Worm (Caenorhabditis elegans) whole organism, mixed stage, embryonic: ENCODE data around the gene dgn-1.
A peak's percentile ranks its signal among the peaks of the same experiment; 100 is the strongest.

Source experiments
- M03D4.4 ChIP-seq: sonication (generic microtip); optimal IDR thresholded peaks from 2 replicates; lab custom pipeline; 2017; ENCODE audit warnings: mild to moderate bottlenecking, missing genetic modification characterization, missing compliant biosample characterization
- bed-3 ChIP-seq: fragments of 200-800 bp; sonication (Bioruptor generic); optimal IDR thresholded peaks from 3 replicates; lab custom pipeline; 2018; ENCODE audit warnings: mild to moderate bottlenecking, missing genetic modification characterization, moderate library complexity, missing compliant biosample characterization
- blmp-1 ChIP-seq: fragments of 150-350 bp; optimal IDR thresholded peaks from 2 replicates; lab custom pipeline; 2014; ENCODE audit warnings: missing biosample characterization, missing genetic modification characterization
- ceh-39 ChIP-seq: fragments of 150-350 bp; optimal IDR thresholded peaks from 2 replicates; lab custom pipeline; 2014; ENCODE audit warnings: missing biosample characterization, missing genetic modification characterization
- ceh-43 ChIP-seq: fragments of 200-800 bp; sonication (Bioruptor generic); optimal IDR thresholded peaks from 2 replicates; lab custom pipeline; 2018; ENCODE audit warnings: mild to moderate bottlenecking, missing genetic modification characterization, moderate library complexity, missing compliant biosample characterization
- ceh-83 ChIP-seq: fragments of 200-800 bp; sonication (Bioruptor generic); optimal IDR thresholded peaks from 2 replicates; lab custom pipeline; 2018; ENCODE audit warnings: mild to moderate bottlenecking, missing genetic modification characterization, missing compliant biosample characterization
- ces-1 ChIP-seq: fragments of 150-350 bp; optimal IDR thresholded peaks from 2 replicates; lab custom pipeline; 2014; ENCODE audit warnings: missing biosample characterization, missing genetic modification reagents, missing genetic modification characterization
- cnd-1 ChIP-seq: fragments of 200-800 bp; sonication (Bioruptor generic); optimal IDR thresholded peaks from 2 replicates; lab custom pipeline; 2018; ENCODE audit warnings: mild to moderate bottlenecking, missing genetic modification characterization, missing compliant biosample characterization
- drap-1 ChIP-seq: fragments of 200-800 bp; sonication (Bioruptor generic); optimal IDR thresholded peaks from 3 replicates; lab custom pipeline; 2018; ENCODE audit warnings: mild to moderate bottlenecking, missing genetic modification characterization, missing compliant biosample characterization
- elt-1 ChIP-seq: sonication (generic microtip); optimal IDR thresholded peaks from 2 replicates; lab custom pipeline; 2017; ENCODE audit warnings: missing genetic modification characterization, mild to moderate bottlenecking, missing compliant biosample characterization, antibody characterized with exemption, moderate library complexity, borderline replicate concordance; ENCODE audit not compliant: insufficient read depth
- elt-3 ChIP-seq: fragments of 150-350 bp; optimal IDR thresholded peaks from 2 replicates; lab custom pipeline; 2014; ENCODE audit warnings: missing biosample characterization, missing genetic modification characterization
- flh-1 ChIP-seq: fragments of 200-800 bp; sonication (Bioruptor generic); optimal IDR thresholded peaks from 2 replicates; lab custom pipeline; 2018; ENCODE audit warnings: mild to moderate bottlenecking, missing genetic modification characterization, moderate library complexity, missing compliant biosample characterization
- ham-2 ChIP-seq: fragments of 200-800 bp; sonication (Bioruptor generic); optimal IDR thresholded peaks from 2 replicates; lab custom pipeline; 2018; ENCODE audit warnings: mild to moderate bottlenecking, missing genetic modification characterization, missing compliant biosample characterization
- hlh-1 ChIP-seq: fragments of 150-350 bp; optimal IDR thresholded peaks from 2 replicates; lab custom pipeline; 2014; ENCODE audit warnings: missing biosample characterization, missing genetic modification reagents, missing genetic modification characterization
- lin-13 ChIP-seq: fragments of 150-350 bp; optimal IDR thresholded peaks from 2 replicates; lab custom pipeline; 2014; ENCODE audit warnings: missing biosample characterization, missing genetic modification characterization
- lin-32 ChIP-seq: fragments of 200-800 bp; sonication (Bioruptor generic); optimal IDR thresholded peaks from 2 replicates; lab custom pipeline; 2018; ENCODE audit warnings: mild to moderate bottlenecking, missing genetic modification characterization, missing compliant biosample characterization
- mab-5 ChIP-seq: fragments of 150-350 bp; optimal IDR thresholded peaks from 2 replicates; lab custom pipeline; 2014; ENCODE audit warnings: missing biosample characterization, missing genetic modification characterization
- nhr-2 ChIP-seq: fragments of 150-350 bp; optimal IDR thresholded peaks from 2 replicates; lab custom pipeline; 2014; ENCODE audit warnings: missing biosample characterization, missing genetic modification characterization
- nhr-237 ChIP-seq: fragments of 150-350 bp; optimal IDR thresholded peaks from 2 replicates; lab custom pipeline; 2014; ENCODE audit warnings: missing biosample characterization, missing genetic modification characterization
- nhr-76 ChIP-seq: sonication (generic microtip); optimal IDR thresholded peaks from 2 replicates; lab custom pipeline; 2017; ENCODE audit warnings: missing biosample characterization, missing genetic modification characterization
- sem-2 ChIP-seq: fragments of 200-800 bp; sonication (Bioruptor generic); optimal IDR thresholded peaks from 2 replicates; lab custom pipeline; 2018; ENCODE audit warnings: mild to moderate bottlenecking, missing genetic modification characterization, missing compliant biosample characterization
- snpc-4 ChIP-seq: fragments of 150-350 bp; optimal IDR thresholded peaks from 2 replicates; lab custom pipeline; 2014; ENCODE audit warnings: missing biosample characterization, missing genetic modification characterization
- sptf-1 ChIP-seq: sonication (generic microtip); optimal IDR thresholded peaks from 2 replicates; lab custom pipeline; 2017; ENCODE audit warnings: mild to moderate bottlenecking, missing genetic modification characterization, moderate library complexity, missing compliant biosample characterization
- tbx-8 ChIP-seq: fragments of 200-800 bp; sonication (Bioruptor generic); optimal IDR thresholded peaks from 2 replicates; lab custom pipeline; 2018; ENCODE audit warnings: mild to moderate bottlenecking, missing genetic modification characterization, moderate library complexity, missing compliant biosample characterization
- unc-120 ChIP-seq: sonication (generic microtip); optimal IDR thresholded peaks from 2 replicates; lab custom pipeline; 2017; ENCODE audit warnings: missing genetic modification characterization, missing compliant biosample characterization; ENCODE audit not compliant: poor library complexity, severe bottlenecking
- unc-62 ChIP-seq: fragments of 150-350 bp; optimal IDR thresholded peaks from 2 replicates; lab custom pipeline; 2014; ENCODE audit warnings: missing biosample characterization, missing genetic modification reagents, missing genetic modification characterization
- zip-8 ChIP-seq: fragments of 150-350 bp; optimal IDR thresholded peaks from 2 replicates; lab custom pipeline; 2014; ENCODE audit warnings: missing biosample characterization, missing genetic modification characterization
- ztf-11 ChIP-seq: fragments of 150-350 bp; optimal IDR thresholded peaks from 2 replicates; lab custom pipeline; 2014; ENCODE audit warnings: missing biosample characterization, missing genetic modification characterization

dgn-1 gene

DNA sequence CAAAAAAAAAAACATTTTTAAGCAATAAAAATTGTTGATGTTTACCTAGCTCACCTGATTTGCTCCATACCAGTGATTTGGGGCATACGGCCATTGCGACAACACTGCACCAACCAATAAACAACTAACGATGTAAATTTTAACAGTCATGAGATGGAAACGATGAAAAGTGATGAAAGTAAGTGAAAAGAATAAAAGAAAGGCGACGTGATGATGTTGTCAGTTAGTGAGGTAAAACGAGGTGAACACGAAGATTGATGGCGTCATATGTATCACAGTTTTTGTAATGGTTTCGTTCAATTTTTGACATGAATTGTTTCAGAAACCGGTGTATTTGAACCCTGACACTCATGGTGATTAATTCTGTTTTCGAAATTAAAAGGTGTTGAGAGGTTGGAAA is 22.4 kb upstream of the dgn-1 start, which contains the start of gene K09C8.7:
Gene K09C8.7, minus strand, starts transcription at position 226 of the 400 bp plus-strand sequence.
- TF ChIP-seq hlh-1 (tag; lab: Kevin White, UChicago) (no peak), nhr-76 (tag; lab: Kevin White, UChicago) (no peak), ces-1 (no peak), snpc-4 (tag; lab: Kevin White, UChicago) (no peak), ceh-43 (no peak), sptf-1 (tag; lab: Kevin White, UChicago) (no peak), tbx-8 (GFP tag; lab: Kevin White, UChicago) (no peak)

DNA sequence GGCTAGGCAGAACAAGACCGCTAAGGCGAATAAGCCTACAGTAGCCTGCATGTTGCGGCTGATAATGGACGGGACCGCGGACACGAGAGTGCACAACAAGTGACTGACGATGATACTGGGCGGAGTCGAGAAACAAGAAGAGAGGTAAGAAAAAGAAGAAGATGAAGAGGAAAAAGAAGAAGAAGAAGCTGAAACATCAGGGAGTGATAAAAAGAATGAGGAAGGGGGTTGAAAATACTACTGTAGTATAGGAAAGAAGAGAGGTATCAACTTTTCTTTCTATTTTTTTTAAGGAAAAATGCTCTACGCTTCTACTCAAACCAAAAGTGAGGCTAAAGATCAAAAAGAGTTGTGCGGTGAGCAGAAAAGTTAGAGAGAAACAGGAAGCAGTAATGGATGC is 20.1 kb upstream of the dgn-1 start, which contains the start of gene T21B6.3:
Gene T21B6.3, minus strand, starts transcription at position 101 of the 400 bp plus-strand sequence.
- TF ChIP-seq ceh-39 (tag; lab: Kevin White, UChicago) (no peak), ces-1 (no peak)

DNA sequence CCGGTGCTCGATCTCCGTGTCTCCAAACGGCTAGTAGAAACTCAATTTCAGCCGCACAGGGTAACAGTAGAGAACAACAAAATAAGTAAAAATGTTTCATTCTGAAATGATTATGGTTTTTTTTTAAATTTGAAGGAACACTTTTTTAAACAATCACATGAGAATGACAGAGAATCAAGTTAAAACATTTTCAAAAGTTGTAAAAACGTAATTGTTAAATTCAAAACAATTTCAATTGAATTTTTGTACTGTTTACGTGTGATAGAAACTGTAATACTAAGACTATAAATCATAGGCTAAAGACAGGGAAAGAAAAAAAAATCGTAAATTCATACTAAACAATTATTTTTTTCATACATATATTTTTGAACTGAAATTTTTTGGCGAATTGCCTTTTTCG is 12.5 kb upstream of the dgn-1 start, which contains the start of gene pho-7:
Gene pho-7, minus strand, starts transcription at position 101 of the 400 bp plus-strand sequence.
- TF ChIP-seq tbx-8 (GFP tag; lab: Kevin White, UChicago) (no peak), blmp-1 (tag; lab: Kevin White, UChicago) (no peak), nhr-76 (tag; lab: Kevin White, UChicago) (no peak)

DNA sequence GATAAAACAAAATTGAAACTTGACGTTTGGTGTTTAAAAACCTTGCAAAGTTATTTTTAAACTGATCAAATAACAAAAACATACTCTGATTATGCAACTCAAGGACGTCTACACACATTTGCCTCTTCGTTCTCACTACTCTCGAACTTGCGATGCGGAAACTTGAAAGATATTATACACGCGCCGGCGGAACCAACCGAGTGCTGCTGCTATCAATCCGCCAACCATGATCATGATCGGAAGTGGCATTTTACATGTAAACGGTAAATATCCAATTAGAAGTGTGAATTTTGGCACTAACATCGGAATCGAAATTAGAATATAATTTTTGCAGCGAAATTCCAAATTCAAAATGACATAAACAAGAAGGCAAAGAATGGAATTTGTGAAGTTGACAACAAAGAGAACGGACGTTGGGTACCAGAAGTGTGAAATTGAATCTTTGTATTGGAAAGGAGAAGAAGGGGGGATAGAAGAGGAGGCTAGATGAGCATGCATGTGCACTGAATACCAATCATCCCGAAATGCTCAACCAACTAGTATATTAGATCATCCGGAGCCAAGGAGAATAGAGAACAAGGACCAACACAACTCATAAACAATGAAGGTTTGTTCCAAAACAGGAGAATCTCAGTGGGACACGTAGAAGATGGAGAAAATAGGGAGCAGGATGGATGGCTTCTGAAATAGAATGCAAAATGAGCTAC is 4.7 kb upstream of the dgn-1 start:
- TF ChIP-seq nhr-237, result no peak
- peak; percentile 79 for TF ChIP-seq ces-1
- TF ChIP-seq, all 35 proteins: peak for 1

DNA sequence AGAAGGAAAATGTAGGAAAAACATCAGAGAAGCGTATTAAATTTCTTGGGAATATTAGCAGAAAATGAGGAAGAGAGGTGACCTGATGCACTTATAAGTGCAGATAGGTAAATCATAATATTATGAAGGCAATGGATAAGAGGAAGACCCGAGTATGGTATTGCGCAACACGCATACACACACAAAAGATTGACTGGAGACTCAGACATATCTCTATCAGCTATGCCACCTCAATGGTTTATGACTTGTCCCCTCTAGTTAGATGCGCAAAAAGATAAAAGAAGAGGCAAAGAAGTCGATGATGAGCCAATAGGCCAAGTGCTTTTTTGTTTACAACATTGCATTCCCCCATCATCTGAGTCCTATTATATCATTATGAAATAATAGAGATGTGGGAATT is 3.3 kb upstream of the dgn-1 start:
- TF ChIP-seq elt-3 (tag; lab: Kevin White, UChicago), result no peak
- TF ChIP-seq unc-120 (tag; lab: Kevin White, UChicago), result no peak
- no peak for TF ChIP-seq blmp-1 (tag; lab: Kevin White, UChicago)
- TF ChIP-seq sptf-1 (tag; lab: Kevin White, UChicago), result no peak
- no peak for TF ChIP-seq lin-32 (GFP tag; lab: Kevin White, UChicago)
- peak; percentile 91 for TF ChIP-seq elt-1 (tag; lab: Kevin White, UChicago)
- TF ChIP-seq zip-8, result peak; percentile 88
- no peak for TF ChIP-seq lin-13 (tag; lab: Kevin White, UChicago)
- TF ChIP-seq ham-2 (GFP tag; lab: Kevin White, UChicago), result peak; percentile 32
- no peak for TF ChIP-seq ces-1
- TF ChIP-seq hlh-1 (tag; lab: Kevin White, UChicago), result no peak
- peak; percentile 66 for TF ChIP-seq unc-62 (GFP tag; lab: Kevin White, UChicago)
- TF ChIP-seq tbx-8 (GFP tag; lab: Kevin White, UChicago), result no peak
- no peak for TF ChIP-seq ceh-83 (GFP tag; lab: Kevin White, UChicago)
- TF ChIP-seq bed-3 (GFP tag; lab: Kevin White, UChicago), result no peak
- TF ChIP-seq drap-1 (GFP tag; lab: Kevin White, UChicago), result no peak
- no peak for TF ChIP-seq M03D4.4
- no peak for TF ChIP-seq sem-2 (GFP tag; lab: Kevin White, UChicago)
- peak; percentile 86 for TF ChIP-seq nhr-2 (tag; lab: Kevin White, UChicago)
- TF ChIP-seq cnd-1 (tag; lab: Kevin White, UChicago), result no peak

DNA sequence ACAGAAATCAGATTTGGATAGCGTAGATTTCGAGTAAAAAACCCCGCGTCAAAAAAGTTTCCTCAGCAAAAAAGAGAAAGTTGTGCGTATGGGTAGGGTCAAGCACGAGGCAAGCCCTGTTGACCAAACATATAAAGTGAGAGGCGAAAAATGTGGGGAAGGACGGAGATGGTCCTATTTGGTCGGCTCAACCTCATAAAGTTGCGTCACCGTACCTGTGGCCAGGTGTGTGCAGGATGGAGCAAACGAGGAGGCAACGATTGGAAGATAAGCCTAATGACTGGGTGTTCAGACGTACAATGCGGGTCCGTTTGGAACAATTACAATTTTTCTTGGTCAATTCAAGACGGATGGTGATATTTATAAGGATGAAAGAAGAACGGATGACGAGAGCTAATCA is 1.7 kb downstream of the dgn-1 start:
- peak; percentile 34 for TF ChIP-seq zip-8
- no peak for TF ChIP-seq mab-5 (tag; lab: Kevin White, UChicago)
- TF ChIP-seq nhr-2 (tag; lab: Kevin White, UChicago), result peak; percentile 57
- TF ChIP-seq lin-32 (GFP tag; lab: Kevin White, UChicago), result peak; percentile 68
- no peak for TF ChIP-seq snpc-4 (tag; lab: Kevin White, UChicago)
- TF ChIP-seq, all 35 proteins: peak for 3

DNA sequence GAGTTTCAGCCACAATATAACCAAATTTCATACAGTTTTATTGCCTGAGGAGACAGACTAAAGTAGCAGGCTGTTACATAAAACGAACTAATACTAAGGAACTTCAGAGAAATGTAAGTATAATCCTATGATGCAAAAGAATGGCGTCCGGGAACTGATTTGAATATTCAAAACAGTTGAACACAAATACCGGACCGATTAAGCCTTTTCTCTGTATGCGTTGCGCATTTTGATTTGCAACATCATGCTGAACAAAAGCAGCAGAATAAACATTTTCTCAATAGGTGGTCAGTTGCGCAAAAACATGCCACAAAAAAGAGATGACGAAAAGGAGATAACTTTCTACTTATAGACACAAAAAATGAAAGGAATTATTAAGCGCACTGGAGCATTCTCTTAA is 4.8 kb downstream of the dgn-1 start:
- no peak for TF ChIP-seq ztf-11 (tag; lab: Kevin White, UChicago)
- TF ChIP-seq flh-1 (GFP tag; lab: Kevin White, UChicago), result no peak
- no peak for TF ChIP-seq drap-1 (GFP tag; lab: Kevin White, UChicago)
- no peak for TF ChIP-seq nhr-2 (tag; lab: Kevin White, UChicago)
- no peak for TF ChIP-seq sptf-1 (tag; lab: Kevin White, UChicago)
- no peak for TF ChIP-seq elt-3 (tag; lab: Kevin White, UChicago)
- TF ChIP-seq unc-120 (tag; lab: Kevin White, UChicago), result no peak
- TF ChIP-seq nhr-237, result no peak
- TF ChIP-seq blmp-1 (tag; lab: Kevin White, UChicago), result no peak
- TF ChIP-seq unc-62 (GFP tag; lab: Kevin White, UChicago), result no peak
